Fruit fly (Drosophila melanogaster): ENCODE results near the gene CG17593.

Gene CG17593

dm6 chr2L:3477057-3477755 lies 37.5 kb upstream of the CG17593 start (continued):
- peak; percentile 70 for TF ChIP-seq CG32006 (GFP tag; optimal IDR thresholded peaks at IDR 0.05)
- TF ChIP-seq Met (GFP tag; optimal IDR thresholded peaks at IDR 0.05) = no peak
- no peak for TF ChIP-seq fd85E (GFP tag; optimal IDR thresholded peaks at IDR 0.05)
- TF ChIP-seq CG1621 (tag; optimal IDR thresholded peaks at IDR 0.05) = no peak
- TF ChIP-seq cyc (GFP tag; optimal IDR thresholded peaks at IDR 0.05) = no peak
- no peak for TF ChIP-seq Ets21C (GFP tag; optimal IDR thresholded peaks at IDR 0.05)
- peak; percentile 84 for TF ChIP-seq Eip78C (GFP tag)
- TF ChIP-seq ss (GFP tag; optimal IDR thresholded peaks at IDR 0.05) = no peak

DNA sequence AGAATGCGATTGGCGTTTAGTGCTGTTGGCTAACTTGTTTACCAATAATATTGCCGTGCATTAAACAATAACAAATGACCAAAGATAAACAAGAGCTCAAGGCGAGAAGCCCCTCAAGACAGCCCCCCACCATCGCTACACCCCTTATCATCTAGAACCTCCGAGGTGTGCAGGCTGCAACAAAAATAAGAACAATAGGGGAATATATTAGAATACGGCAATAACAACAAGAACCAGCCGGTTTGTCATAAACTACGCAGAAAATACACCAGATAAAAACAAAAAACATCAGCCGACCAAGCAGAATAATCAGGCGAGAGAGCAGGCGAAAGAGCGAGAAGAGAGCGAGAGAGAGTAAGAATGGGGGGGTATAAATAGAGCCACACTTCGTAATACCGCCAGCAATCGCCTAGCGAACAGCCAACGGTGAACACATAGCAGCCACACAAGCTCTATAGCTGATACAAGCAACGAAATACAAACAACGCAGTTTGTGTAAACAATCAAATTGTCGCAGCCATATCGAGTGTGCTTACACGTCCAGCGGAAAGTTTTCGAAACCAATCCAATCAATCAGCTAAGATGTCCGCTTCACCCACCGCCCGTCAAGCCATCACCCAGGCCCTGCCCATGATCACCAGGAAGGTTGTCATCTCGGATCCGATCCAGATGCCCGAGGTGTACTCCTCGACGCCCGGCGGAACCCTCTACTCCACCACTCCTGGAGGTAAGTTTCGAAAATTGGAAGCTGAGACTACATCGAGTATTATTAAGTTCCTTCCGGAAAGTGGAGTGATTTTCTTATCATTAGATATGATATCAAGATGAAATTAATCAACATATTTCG lies 36.4 kb upstream of the CG17593 start, which contains the start of gene Thor:
Gene Thor, plus strand, starts transcription at position 401 of the 847 bp plus-strand sequence.
- TF ChIP-seq Sox14 (GFP tag; optimal IDR thresholded peaks at IDR 0.05) (peak; percentile 11), CG6792 (GFP tag; optimal IDR thresholded peaks at IDR 0.05) (peak; percentile 39), esn (GFP tag; optimal IDR thresholded peaks at IDR 0.05) (peak; percentile 46), CG8319 (GFP tag; optimal IDR thresholded peaks at IDR 0.05) (peak; percentile 24), CG15336 (GFP tag; IDR thresholded peaks at IDR 0.05) (peak; percentile 46), CG11294 (GFP tag; IDR thresholded peaks at IDR 0.05) (peak; percentile 10; the same call in 1 of the 2 replicates), CG4318 (GFP tag; optimal IDR thresholded peaks at IDR 0.05) (no peak), dac (GFP tag; optimal IDR thresholded peaks at IDR 0.05) (no peak), CG8119 (GFP tag; IDR thresholded peaks at IDR 0.05) (peak; percentile 47; the same call in 2 of the 3 replicates), CG6808 (GFP tag; optimal IDR thresholded peaks at IDR 0.05) (peak; percentile 44), net (GFP tag; optimal IDR thresholded peaks at IDR 0.05) (peak; percentile 45), Hr4 (GFP tag; optimal IDR thresholded peaks at IDR 0.05) (no peak), Met (GFP tag; optimal IDR thresholded peaks at IDR 0.05) (peak; percentile 17), fkh (GFP tag; optimal IDR thresholded peaks at IDR 0.05) (peak; percentile 98), Sox15 (GFP tag; optimal IDR thresholded peaks at IDR 0.05) (no peak), CG6854 (GFP tag; optimal IDR thresholded peaks at IDR 0.05) (peak; percentile 30), eg (GFP tag; IDR thresholded peaks at IDR 0.05) (peak; percentile 71; the same call in 2 of the 3 replicates), Ets21C (GFP tag; optimal IDR thresholded peaks at IDR 0.05) (no peak), OdsH (GFP tag; optimal IDR thresholded peaks at IDR 0.05) (no peak), spab (GFP tag; optimal IDR thresholded peaks at IDR 0.05) (no peak), Smox (GFP tag; optimal IDR thresholded peaks at IDR 0.05) (no peak), CG1621 (tag; optimal IDR thresholded peaks at IDR 0.05) (peak; percentile 7), CG16779 (tag; optimal IDR thresholded peaks at IDR 0.05) (peak; percentile 62), CG7368 (GFP tag; optimal IDR thresholded peaks at IDR 0.05) (peak; percentile 34), fd59A (GFP tag; optimal IDR thresholded peaks at IDR 0.05) (no peak), CG10631 (GFP tag; optimal IDR thresholded peaks at IDR 0.05) (no peak), fd85E (GFP tag; optimal IDR thresholded peaks at IDR 0.05) (peak; percentile 38), cyc (GFP tag; optimal IDR thresholded peaks at IDR 0.05) (no peak), ss (GFP tag; optimal IDR thresholded peaks at IDR 0.05) (peak; percentile 47 to 56), dsx (GFP tag; optimal IDR thresholded peaks at IDR 0.05; ENCODE audit: poor library complexity, severe bottlenecking) (peak; percentile 57), CG6276 (GFP tag; optimal IDR thresholded peaks at IDR 0.05) (peak; percentile 1), Hr39 (GFP tag; optimal IDR thresholded peaks at IDR 0.05) (no peak), CG3919 (GFP tag; optimal IDR thresholded peaks at IDR 0.05) (peak; percentile 49), CG8632 (GFP tag; optimal IDR thresholded peaks at IDR 0.05) (no peak), CG11902 (GFP tag; optimal IDR thresholded peaks at IDR 0.05) (no peak), CG34406 (GFP tag; optimal IDR thresholded peaks at IDR 0.05) (no peak), achi (GFP tag; optimal IDR thresholded peaks at IDR 0.05) (no peak), acj6 (GFP tag; optimal IDR thresholded peaks at IDR 0.05) (no peak), salr (GFP tag; optimal IDR thresholded peaks at IDR 0.05) (peak in 1 of 2 experiments; percentile 8), Eip93F (GFP tag; optimal IDR thresholded peaks at IDR 0.05) (no peak), Ets96B (tag; optimal IDR thresholded peaks at IDR 0.05) (no peak), vri (GFP tag; optimal IDR thresholded peaks at IDR 0.05) (peak; percentile 79), Eip78C (GFP tag) (peak; percentile 79), CG11762 (GFP tag; optimal IDR thresholded peaks at IDR 0.05; ENCODE audit: insufficient read depth) (peak; percentile 40)

Data from whole organism, prepupa.